Worm (Caenorhabditis elegans) whole organism, L4 larva: ENCODE measurements around the gene C02H6.3.

Experiments
- R02D3.7 ChIP-seq: fragments of 150-350 bp; sonication (generic microtip); optimal IDR thresholded peaks from 3 replicates; lab custom pipeline; 2014; ENCODE audit warnings: missing biosample characterization, missing genetic modification characterization
- daf-12 ChIP-seq: fragments of 150-350 bp; optimal IDR thresholded peaks from 2 replicates; lab custom pipeline; 2014; ENCODE audit warnings: missing biosample characterization, missing genetic modification reagents, missing genetic modification characterization
- dpl-1 ChIP-seq: fragments of 150-350 bp; optimal IDR thresholded peaks from 2 replicates; lab custom pipeline; 2014; ENCODE audit warnings: missing biosample characterization, missing genetic modification reagents, missing genetic modification characterization
- egl-27 ChIP-seq: sonication (generic microtip); optimal IDR thresholded peaks from 3 replicates; lab custom pipeline; 2017; ENCODE audit warnings: missing biosample characterization, missing genetic modification reagents, missing genetic modification characterization
- lin-13 ChIP-seq: fragments of 150-350 bp; optimal IDR thresholded peaks from 2 replicates; lab custom pipeline; 2014; ENCODE audit warnings: missing biosample characterization, missing genetic modification reagents, missing genetic modification characterization
- lsy-2 ChIP-seq, 2 experiments: fragments of 150-350 bp in 1 of 2; sonication (generic microtip) in 1 of 2; optimal IDR thresholded peaks; 2 replicates each; lab custom pipeline; 2014 to 2017; ENCODE audit warnings: missing biosample characterization in 2 of 2, missing genetic modification characterization in 2 of 2
- mdl-1 ChIP-seq, 2 experiments: fragments of 150-350 bp in 1 of 2; sonication (generic microtip) in 1 of 2; optimal IDR thresholded peaks; 2 replicates each; lab custom pipeline; 2014 to 2017; ENCODE audit warnings: missing biosample characterization in 2 of 2, missing genetic modification characterization in 2 of 2
- unc-39 ChIP-seq: sonication (generic microtip); optimal IDR thresholded peaks from 2 replicates; lab custom pipeline; 2017; ENCODE audit warnings: missing biosample characterization, missing genetic modification characterization

DNA sequence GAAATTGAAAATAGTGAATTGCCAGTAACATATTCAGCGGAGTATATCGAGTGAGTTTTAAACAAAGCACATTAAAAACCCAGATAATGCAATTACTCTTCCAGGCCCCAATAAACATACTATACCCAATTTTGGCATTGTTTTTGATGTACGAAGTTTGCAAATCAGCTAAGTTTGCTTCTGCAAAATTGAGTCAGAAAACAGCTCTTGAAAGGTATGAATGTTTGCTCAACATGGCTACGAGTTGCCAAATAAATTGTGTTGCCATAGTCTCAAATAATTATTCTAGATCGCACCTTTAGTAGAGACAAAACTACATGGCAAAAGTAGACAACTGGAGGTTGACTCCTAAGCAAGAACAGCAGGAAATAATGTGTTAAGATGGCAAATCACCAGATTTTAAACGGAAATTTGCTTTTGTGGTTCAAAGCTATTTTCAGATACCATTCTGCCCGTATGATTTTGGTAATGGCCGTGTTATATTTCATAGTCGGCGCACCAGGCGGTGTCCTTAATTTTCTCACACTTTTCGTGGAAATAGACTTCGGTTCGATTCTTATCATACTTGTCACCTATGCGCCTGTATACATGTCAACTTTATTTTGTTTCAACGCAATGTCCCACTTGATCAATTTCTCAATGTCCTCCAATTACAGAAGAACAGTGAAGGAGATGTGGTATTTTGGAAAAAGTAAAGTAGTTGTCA, 44.9 kb upstream of the C02H6.3 start:
- TF ChIP-seq dpl-1 (GFP tag; lab: Kevin White, UChicago) (no peak), mdl-1 (tag; optimal IDR thresholded peaks at IDR 0.05; lab: Kevin White, UChicago) (no peak), lin-13 (GFP tag; lab: Kevin White, UChicago) (no peak), daf-12 (tag; lab: Kevin White, UChicago) (no peak), R02D3.7 (tag; lab: Kevin White, UChicago) (no peak), lsy-2 (tag; optimal IDR thresholded peaks at IDR 0.05; lab: Kevin White, UChicago) (peak in 1 of 2 experiments; percentile 7), unc-39 (no peak), egl-27 (no peak)
